Worm (Caenorhabditis elegans) whole organism, L2 larva: ENCODE measurements around the gene grl-19.

Source experiments
- C34F6.9 ChIP-seq: fragments of 150-350 bp; optimal IDR thresholded peaks from 2 replicates; lab custom pipeline; 2014; ENCODE audit warnings: missing biosample characterization, missing genetic modification characterization
- F13H6.1 ChIP-seq: sonication (generic microtip); optimal IDR thresholded peaks from 2 replicates; lab custom pipeline; 2016; ENCODE audit warnings: missing genetic modification characterization, missing compliant biosample characterization
- R02D3.7 ChIP-seq: fragments of 150-350 bp; optimal IDR thresholded peaks from 2 replicates; lab custom pipeline; 2014; ENCODE audit warnings: missing biosample characterization, missing genetic modification characterization
- Y55F3AM.14 ChIP-seq: fragments of 200-800 bp; sonication (Bioruptor generic); optimal IDR thresholded peaks from 2 replicates; lab custom pipeline; 2018; ENCODE audit warnings: mild to moderate bottlenecking, missing genetic modification characterization, missing compliant biosample characterization
- ZK546.5 ChIP-seq: sonication (generic microtip); optimal IDR thresholded peaks from 2 replicates; lab custom pipeline; 2017; ENCODE audit warnings: missing biosample characterization, missing genetic modification characterization
- alr-1 ChIP-seq: fragments of 150-350 bp; optimal IDR thresholded peaks from 2 replicates; lab custom pipeline; 2014; ENCODE audit warnings: missing biosample characterization, missing genetic modification characterization
- aly-2 ChIP-seq: fragments of 150-350 bp; optimal IDR thresholded peaks from 2 replicates; lab custom pipeline; 2014; ENCODE audit warnings: missing biosample characterization, missing genetic modification characterization
- ama-1 ChIP-seq: fragments of 150-350 bp; optimal IDR thresholded peaks from 2 replicates; lab custom pipeline; 2018; ENCODE audit warnings: inconsistent platforms
- blmp-1 ChIP-seq: sonication (generic microtip); optimal IDR thresholded peaks from 2 replicates; lab custom pipeline; 2017; ENCODE audit warnings: missing genetic modification characterization, mild to moderate bottlenecking, missing compliant biosample characterization, antibody characterized with exemption, moderate library complexity; ENCODE audit not compliant: insufficient read depth
- ceh-16 ChIP-seq: fragments of 150-350 bp; optimal IDR thresholded peaks from 2 replicates; lab custom pipeline; 2014; ENCODE audit warnings: missing biosample characterization, missing genetic modification characterization
- ceh-82 ChIP-seq: fragments of 150-350 bp; optimal IDR thresholded peaks from 2 replicates; lab custom pipeline; 2014; ENCODE audit warnings: missing biosample characterization, missing genetic modification characterization
- crh-2 ChIP-seq: sonication (generic microtip); optimal IDR thresholded peaks from 2 replicates; lab custom pipeline; 2017; ENCODE audit warnings: missing biosample characterization, missing genetic modification characterization
- dmd-4 ChIP-seq: sonication (generic microtip); optimal IDR thresholded peaks from 2 replicates; lab custom pipeline; 2017; ENCODE audit warnings: missing biosample characterization, missing genetic modification characterization
- egl-27 ChIP-seq: sonication (generic microtip); optimal IDR thresholded peaks from 3 replicates; lab custom pipeline; 2017; ENCODE audit warnings: missing biosample characterization, missing genetic modification reagents, missing genetic modification characterization
- elt-1 ChIP-seq: fragments of 150-350 bp; optimal IDR thresholded peaks from 2 replicates; lab custom pipeline; 2014; ENCODE audit warnings: missing biosample characterization, missing genetic modification characterization
- elt-3 ChIP-seq: sonication (generic microtip); optimal IDR thresholded peaks from 2 replicates; lab custom pipeline; 2017; ENCODE audit warnings: missing biosample characterization, missing genetic modification characterization
- fos-1 ChIP-seq: fragments of 150-350 bp; optimal IDR thresholded peaks from 2 replicates; lab custom pipeline; 2014; ENCODE audit warnings: missing biosample characterization, missing genetic modification characterization
- gmeb-1 ChIP-seq: fragments of 150-350 bp; optimal IDR thresholded peaks from 2 replicates; lab custom pipeline; 2014; ENCODE audit warnings: missing biosample characterization, missing genetic modification characterization
- lin-11 ChIP-seq: fragments of 150-350 bp; sonication (generic microtip); optimal IDR thresholded peaks from 2 replicates; lab custom pipeline; 2014; ENCODE audit warnings: missing biosample characterization, missing genetic modification characterization, inconsistent platforms, mixed read lengths
- lin-13 ChIP-seq: fragments of 150-350 bp; optimal IDR thresholded peaks from 2 replicates; lab custom pipeline; 2014; ENCODE audit warnings: missing biosample characterization, missing genetic modification reagents, missing genetic modification characterization
- lin-39 ChIP-seq: fragments of 150-350 bp; optimal IDR thresholded peaks from 2 replicates; lab custom pipeline; 2014; ENCODE audit warnings: missing biosample characterization, missing genetic modification reagents, missing genetic modification characterization
- lsy-2 ChIP-seq, 2 experiments: fragments of 150-350 bp in 1 of 2; sonication (generic microtip) in 1 of 2; optimal IDR thresholded peaks; 2 replicates each; lab custom pipeline; 2014 to 2017; ENCODE audit warnings: missing biosample characterization in 2 of 2, missing genetic modification characterization in 2 of 2
- mab-5 ChIP-seq: fragments of 150-350 bp; optimal IDR thresholded peaks from 2 replicates; lab custom pipeline; 2014; ENCODE audit warnings: missing biosample characterization, missing genetic modification characterization
- mbf-1 ChIP-seq: sonication (generic microtip); optimal IDR thresholded peaks from 2 replicates; lab custom pipeline; 2017; ENCODE audit warnings: missing biosample characterization, missing genetic modification characterization
- mdl-1 ChIP-seq, 2 experiments: fragments of 150-350 bp in 1 of 2; sonication (generic microtip) in 1 of 2; optimal IDR thresholded peaks; 2 replicates each; lab custom pipeline; 2017; ENCODE audit warnings: missing biosample characterization in 2 of 2, missing genetic modification characterization in 2 of 2
- nhr-10 ChIP-seq: sonication (generic microtip); optimal IDR thresholded peaks from 2 replicates; lab custom pipeline; 2017; ENCODE audit warnings: missing biosample characterization, missing genetic modification characterization
- nhr-11 ChIP-seq: fragments of 150-350 bp; optimal IDR thresholded peaks from 2 replicates; lab custom pipeline; 2014; ENCODE audit warnings: missing biosample characterization, missing genetic modification characterization
- nhr-12 ChIP-seq: fragments of 150-350 bp; optimal IDR thresholded peaks from 2 replicates; lab custom pipeline; 2014; ENCODE audit warnings: missing biosample characterization, missing genetic modification characterization
- nhr-129 ChIP-seq: fragments of 150-350 bp; optimal IDR thresholded peaks from 2 replicates; lab custom pipeline; 2014; ENCODE audit warnings: missing biosample characterization, missing genetic modification characterization
- nhr-21 ChIP-seq: fragments of 150-350 bp; optimal IDR thresholded peaks from 2 replicates; lab custom pipeline; 2014; ENCODE audit warnings: missing biosample characterization, missing genetic modification characterization
- nhr-23 ChIP-seq: fragments of 150-350 bp; optimal IDR thresholded peaks from 2 replicates; lab custom pipeline; 2014; ENCODE audit warnings: missing biosample characterization, missing genetic modification reagents, missing genetic modification characterization
- nhr-237 ChIP-seq: fragments of 150-350 bp; optimal IDR thresholded peaks from 2 replicates; lab custom pipeline; 2014; ENCODE audit warnings: missing biosample characterization, missing genetic modification characterization
- nhr-25 ChIP-seq: fragments of 150-350 bp; sonication (generic microtip); optimal IDR thresholded peaks from 3 replicates; lab custom pipeline; 2014; ENCODE audit warnings: missing biosample characterization, missing genetic modification characterization
- nhr-6 ChIP-seq: fragments of 150-350 bp; optimal IDR thresholded peaks from 2 replicates; lab custom pipeline; 2014; ENCODE audit warnings: missing biosample characterization, missing genetic modification characterization
- nhr-77 ChIP-seq: fragments of 150-350 bp; optimal IDR thresholded peaks from 2 replicates; lab custom pipeline; 2014; ENCODE audit warnings: missing biosample characterization, missing genetic modification characterization
- peb-1 ChIP-seq: fragments of 150-350 bp; optimal IDR thresholded peaks from 2 replicates; lab custom pipeline; 2014; ENCODE audit warnings: missing biosample characterization, missing genetic modification characterization
- sem-4 ChIP-seq: fragments of 150-350 bp; optimal IDR thresholded peaks from 2 replicates; lab custom pipeline; 2014; ENCODE audit warnings: missing biosample characterization, missing genetic modification reagents, missing genetic modification characterization
- skn-1 ChIP-seq: sonication (generic microtip); optimal IDR thresholded peaks from 2 replicates; lab custom pipeline; 2017; ENCODE audit warnings: missing biosample characterization, missing genetic modification characterization
- sma-3 ChIP-seq: sonication (generic microtip); optimal IDR thresholded peaks from 2 replicates; lab custom pipeline; 2016; ENCODE audit warnings: missing genetic modification reagents, missing genetic modification characterization, missing compliant biosample characterization
- sma-9 ChIP-seq, 2 experiments: fragments of 150-350 bp in 1 of 2; sonication (generic microtip) in 1 of 2; optimal IDR thresholded peaks; 2 replicates each; lab custom pipeline; 2014 to 2016; ENCODE audit warnings: missing genetic modification characterization in 2 of 2, mild to moderate bottlenecking in 1 of 2, missing biosample characterization in 1 of 2, missing compliant biosample characterization in 1 of 2, missing genetic modification reagents in 1 of 2, moderate library complexity in 1 of 2
- snpc-4 ChIP-seq: fragments of 150-350 bp; optimal IDR thresholded peaks from 2 replicates; lab custom pipeline; 2014; ENCODE audit warnings: missing biosample characterization, missing genetic modification characterization
- unc-39 ChIP-seq: fragments of 150-350 bp; optimal IDR thresholded peaks from 2 replicates; lab custom pipeline; 2014; ENCODE audit warnings: missing biosample characterization, missing genetic modification characterization
- unc-55 ChIP-seq: fragments of 150-350 bp; sonication (generic microtip); optimal IDR thresholded peaks from 3 replicates; lab custom pipeline; 2014; ENCODE audit warnings: missing biosample characterization, missing genetic modification reagents, missing genetic modification characterization
- unc-62 ChIP-seq: fragments of 150-350 bp; optimal IDR thresholded peaks from 2 replicates; lab custom pipeline; 2014; ENCODE audit warnings: missing biosample characterization, missing genetic modification reagents, missing genetic modification characterization
- zag-1 ChIP-seq: fragments of 150-350 bp; optimal IDR thresholded peaks from 2 replicates; lab custom pipeline; 2014; ENCODE audit warnings: missing biosample characterization, missing genetic modification characterization
- ztf-1 ChIP-seq: fragments of 200-800 bp; sonication (Bioruptor generic); conservative IDR thresholded peaks from 2 replicates; pipeline ENCODE4 v1.3.6; 2022; ENCODE audit warnings: missing genetic modification characterization, missing compliant biosample characterization
- ztf-11 ChIP-seq: sonication (generic microtip); optimal IDR thresholded peaks from 2 replicates; lab custom pipeline; 2017; ENCODE audit warnings: missing biosample characterization, missing genetic modification characterization
- ztf-4 ChIP-seq: fragments of 150-350 bp; optimal IDR thresholded peaks from 2 replicates; lab custom pipeline; 2014; ENCODE audit warnings: missing biosample characterization, missing genetic modification characterization

The grl-19 gene

ce11 chrIV:255379-255857 is 3.1 kb upstream of the grl-19 start, which contains the start of gene rcat-1:
rcat-1 (minus strand) TSS chrIV:255429.
- peak; percentile 83 for TF ChIP-seq crh-2
- TF ChIP-seq gmeb-1 (tag; lab: Kevin White, UChicago), result peak; percentile 94
- peak; percentile 53 for TF ChIP-seq ztf-4 (tag; lab: Kevin White, UChicago)
- TF ChIP-seq mab-5, result peak; percentile 9
- TF ChIP-seq unc-39 (tag; lab: Kevin White, UChicago), result no peak
- TF ChIP-seq aly-2 (tag; lab: Kevin White, UChicago), result no peak
- TF ChIP-seq mdl-1 (tag; optimal IDR thresholded peaks at IDR 0.05; lab: Kevin White, UChicago), result peak in 1 of 2 experiments; percentile 17
- TF ChIP-seq ZK546.5 (tag; lab: Kevin White, UChicago), result peak; percentile 25
- no peak for TF ChIP-seq nhr-10 (tag; lab: Kevin White, UChicago)
- TF ChIP-seq lin-39 (tag; lab: Kevin White, UChicago), result no peak
- no peak for TF ChIP-seq R02D3.7 (tag; lab: Kevin White, UChicago)
- TF ChIP-seq egl-27 (tag; lab: Kevin White, UChicago), result peak; percentile 8
- no peak for TF ChIP-seq nhr-23
- no peak for TF ChIP-seq ztf-1 (GFP tag; lab: Robert Waterston, UW)
- TF ChIP-seq lin-11 (tag; lab: Kevin White, UChicago), result peak; percentile 85
- TF ChIP-seq zag-1 (tag; lab: Kevin White, UChicago), result no peak
- TF ChIP-seq peb-1 (tag; lab: Kevin White, UChicago), result no peak
- no peak for TF ChIP-seq alr-1 (tag; lab: Kevin White, UChicago)
- TF ChIP-seq nhr-21 (tag; lab: Kevin White, UChicago), result peak; percentile 75
- peak; percentile 99 for TF ChIP-seq unc-55
- TF ChIP-seq fos-1 (tag; lab: Kevin White, UChicago), result peak; percentile 61
- peak; percentile 64 for TF ChIP-seq sma-9 (GFP tag; optimal IDR thresholded peaks at IDR 0.05; lab: Kevin White, UChicago)
- TF ChIP-seq sma-9 (tag; optimal IDR thresholded peaks at IDR 0.05; lab: Kevin White, UChicago), result no peak
- peak; percentile 44 for TF ChIP-seq sem-4 (tag; lab: Kevin White, UChicago)
- TF ChIP-seq dmd-4 (tag; lab: Kevin White, UChicago), result no peak
- TF ChIP-seq nhr-6 (tag; lab: Kevin White, UChicago), result no peak
- TF ChIP-seq blmp-1, result no peak
- peak; percentile 63 for TF ChIP-seq sma-3
- TF ChIP-seq nhr-25 (tag; lab: Kevin White, UChicago), result peak; percentile 72
- no peak for TF ChIP-seq unc-62 (GFP tag; lab: Kevin White, UChicago)
- no peak for TF ChIP-seq skn-1 (tag; lab: Kevin White, UChicago)
- peak; percentile 91 for TF ChIP-seq C34F6.9 (tag; lab: Kevin White, UChicago)
- TF ChIP-seq nhr-129 (tag; lab: Kevin White, UChicago), result peak; percentile 80
- TF ChIP-seq lsy-2 (tag; optimal IDR thresholded peaks at IDR 0.05; lab: Kevin White, UChicago), result peak; percentile 52 to 91
- no peak for TF ChIP-seq mbf-1 (tag; lab: Kevin White, UChicago)
- no peak for TF ChIP-seq nhr-77 (tag; lab: Kevin White, UChicago)
- no peak for TF ChIP-seq Y55F3AM.14 (GFP tag; lab: Kevin White, UChicago)
- no peak for TF ChIP-seq ceh-16 (tag; lab: Kevin White, UChicago)
- TF ChIP-seq ceh-82, result peak; percentile 53
- peak; percentile 7 for TF ChIP-seq nhr-237
- peak; percentile 92 for TF ChIP-seq lin-13 (GFP tag; lab: Kevin White, UChicago)
- no peak for TF ChIP-seq nhr-12 (tag; lab: Kevin White, UChicago)
- TF ChIP-seq elt-3 (tag; lab: Kevin White, UChicago), result no peak
- no peak for TF ChIP-seq ztf-11
- TF ChIP-seq nhr-11 (tag; lab: Kevin White, UChicago), result no peak
- TF ChIP-seq elt-1, result no peak
- peak; percentile 19 for TF ChIP-seq F13H6.1 (tag; lab: Kevin White, UChicago)
- TF ChIP-seq snpc-4 (tag; lab: Kevin White, UChicago), result no peak
- no peak for TF ChIP-seq ama-1 (lab: Kevin White, UChicago)
- TF ChIP-seq, all 48 proteins: peak for 22
